Comparison of ENCODE assay signal across 3 fruit fly cellular contexts in the genomic region with DNA sequence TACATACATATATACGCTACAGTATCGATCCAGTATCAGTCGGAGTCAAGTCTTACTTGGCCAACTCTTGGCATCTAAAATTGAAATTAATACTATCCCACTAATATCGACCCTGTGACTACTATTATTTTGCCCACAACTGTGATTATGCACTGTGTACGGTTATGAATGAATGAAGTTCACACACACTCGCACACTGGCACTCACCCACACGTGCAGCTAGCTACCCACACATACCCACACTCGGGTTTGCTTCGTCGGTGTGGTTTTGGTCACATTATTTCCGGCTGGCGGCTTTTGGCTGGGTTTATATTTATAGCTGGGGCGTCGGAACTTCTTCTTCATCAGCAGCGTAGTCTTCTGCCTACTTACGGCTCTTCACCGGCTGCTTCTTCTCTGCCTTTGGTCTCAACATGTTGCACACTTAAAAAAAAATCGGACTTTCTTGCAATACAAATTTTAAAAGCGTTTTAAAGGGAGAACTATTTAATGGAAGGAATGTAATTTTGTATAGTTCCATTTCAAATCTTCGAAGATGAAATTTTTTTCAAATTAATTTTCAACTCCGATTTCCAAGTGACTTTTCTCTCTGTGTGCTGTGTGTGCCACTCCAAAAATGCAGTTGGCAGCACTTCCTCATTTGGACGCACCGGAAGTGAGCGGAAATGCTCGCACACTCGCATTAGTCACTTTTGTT.
TF ChIP-seq lines count a peak whose summit lies in the region.

No protein-coding gene starts in this region.

TF ChIP-seq in whole organism, embryonic, 481 proteins besides CTCF, POLR2A, EP300 and RAD21 (continued from another document and continues in another):
- peak; percentile 53 for TF ChIP-seq CG6683 (GFP tag; optimal IDR thresholded peaks at IDR 0.05; lab: Kevin White, UChicago)
- TF ChIP-seq CG11504 (tag; optimal IDR thresholded peaks at IDR 0.05; lab: Kevin White, UChicago): peak; percentile 92
- peak; percentile 86 for TF ChIP-seq CG6254 (GFP tag; optimal IDR thresholded peaks at IDR 0.05; lab: Kevin White, UChicago)
- TF ChIP-seq CG11247 (GFP tag; IDR thresholded peaks at IDR 0.05; lab: Robert Waterston, UW): peak; percentile 87
- no peak for TF ChIP-seq sna (GFP tag; IDR thresholded peaks at IDR 0.05; lab: Robert Waterston, UW; ENCODE audit: partially characterized antibody)
- peak; percentile 85 for TF ChIP-seq tgo (GFP tag; IDR thresholded peaks at IDR 0.05; lab: Robert Waterston, UW)
- TF ChIP-seq Sry-β (GFP tag; optimal IDR thresholded peaks at IDR 0.05; lab: Kevin White, UChicago): peak; percentile 58
- peak; percentile 90 for TF ChIP-seq CG3407 (GFP tag; optimal IDR thresholded peaks at IDR 0.05; lab: Kevin White, UChicago)
- peak; percentile 74 for TF ChIP-seq CG8281 (tag; optimal IDR thresholded peaks at IDR 0.05; lab: Kevin White, UChicago)
- peak; percentile 84 for TF ChIP-seq CG18476 (GFP tag; optimal IDR thresholded peaks at IDR 0.05; lab: Kevin White, UChicago)
- TF ChIP-seq CG14965 (GFP tag; optimal IDR thresholded peaks at IDR 0.05; lab: Kevin White, UChicago; ENCODE audit: borderline replicate concordance): peak; percentile 78
- TF ChIP-seq CG2875 (GFP tag; optimal IDR thresholded peaks at IDR 0.05; lab: Kevin White, UChicago): peak; percentile 90
- TF ChIP-seq aop (GFP tag; IDR thresholded peaks at IDR 0.05; lab: Robert Waterston, UW): peak; percentile 89
- TF ChIP-seq Neu2 (GFP tag; optimal IDR thresholded peaks at IDR 0.05; lab: Kevin White, UChicago; ENCODE audit: borderline replicate concordance): peak; percentile 68
- TF ChIP-seq CG6654 (GFP tag; optimal IDR thresholded peaks at IDR 0.05; lab: Kevin White, UChicago): peak; percentile 75
- TF ChIP-seq Sox100B (GFP tag; optimal IDR thresholded peaks at IDR 0.05; lab: Kevin White, UChicago): peak; percentile 91
- TF ChIP-seq zf30C (GFP tag; optimal IDR thresholded peaks at IDR 0.05; lab: Kevin White, UChicago): peak; percentile 93
- peak; percentile 93 for TF ChIP-seq az2 (GFP tag; optimal IDR thresholded peaks at IDR 0.05; lab: Kevin White, UChicago)
- peak; percentile 48 for TF ChIP-seq Ravus (GFP tag; IDR thresholded peaks at IDR 0.05; lab: Robert Waterston, UW)
- no peak; the same call in 1 of the 2 replicates for TF ChIP-seq MBD-R2 (GFP tag; IDR thresholded peaks at IDR 0.05; lab: Robert Waterston, UW)
- no peak for TF ChIP-seq pzg (GFP tag; optimal IDR thresholded peaks at IDR 0.05; lab: Kevin White, UChicago)
- TF ChIP-seq CG17829 (tag; optimal IDR thresholded peaks at IDR 0.05; lab: Kevin White, UChicago): peak; percentile 96
- peak; percentile 92 for TF ChIP-seq CG16863 (GFP tag; optimal IDR thresholded peaks at IDR 0.05; lab: Kevin White, UChicago)
- TF ChIP-seq CG8388 (GFP tag; optimal IDR thresholded peaks at IDR 0.05; lab: Kevin White, UChicago): peak; percentile 95
- TF ChIP-seq CG33213 (GFP tag; optimal IDR thresholded peaks at IDR 0.05; lab: Kevin White, UChicago): peak; percentile 88
- peak; percentile 92 for TF ChIP-seq ttk (GFP tag; IDR thresholded peaks at IDR 0.05; lab: Robert Waterston, UW)
- TF ChIP-seq CG10431 (GFP tag; optimal IDR thresholded peaks at IDR 0.05; lab: Kevin White, UChicago): peak; percentile 90
- TF ChIP-seq CG17802 (tag; optimal IDR thresholded peaks at IDR 0.05; lab: Kevin White, UChicago): peak; percentile 78
- peak; percentile 73 for TF ChIP-seq CG4617 (GFP tag; optimal IDR thresholded peaks at IDR 0.05; lab: Kevin White, UChicago; ENCODE audit: borderline replicate concordance)
- TF ChIP-seq C15 (GFP tag; IDR thresholded peaks at IDR 0.05; lab: Robert Waterston, UW): 0 out of 3 replicates have a peak, but pooled peaks have one; percentile 54
- TF ChIP-seq CG10321 (GFP tag; IDR thresholded peaks at IDR 0.05; lab: Robert Waterston, UW): peak; percentile 63
- TF ChIP-seq dan (GFP tag; IDR thresholded peaks at IDR 0.05; lab: Robert Waterston, UW): peak; percentile 87
- TF ChIP-seq CG9215 (GFP tag; IDR thresholded peaks at IDR 0.05; lab: Robert Waterston, UW): peak; percentile 68
- peak; percentile 94 for TF ChIP-seq CG9727 (GFP tag; optimal IDR thresholded peaks at IDR 0.05; lab: Kevin White, UChicago)
- TF ChIP-seq CG30020 (tag; optimal IDR thresholded peaks at IDR 0.05; lab: Kevin White, UChicago): peak; percentile 55
- peak; percentile 94 for TF ChIP-seq Six4 (GFP tag; optimal IDR thresholded peaks at IDR 0.05; lab: Kevin White, UChicago)
- TF ChIP-seq Abd-B (GFP tag; optimal IDR thresholded peaks at IDR 0.05; lab: Kevin White, UChicago): peak; percentile 88
- peak; percentile 71; the same call in 2 of the 3 replicates for TF ChIP-seq jigr1 (GFP tag; IDR thresholded peaks at IDR 0.05; lab: Robert Waterston, UW)
- TF ChIP-seq CrebB (tag; optimal IDR thresholded peaks at IDR 0.05; lab: Kevin White, UChicago): peak; percentile 66

TF ChIP-seq in whole organism, prepupa, 60 proteins besides CTCF, POLR2A, EP300 and RAD21 (continued from another document):
- TF ChIP-seq Sox14 (GFP tag; optimal IDR thresholded peaks at IDR 0.05; lab: Kevin White, UChicago) (peak; percentile 83), dac (GFP tag; optimal IDR thresholded peaks at IDR 0.05; lab: Kevin White, UChicago) (peak; percentile 70), CG8119 (GFP tag; IDR thresholded peaks at IDR 0.05; lab: Robert Waterston, UW) (peak; percentile 93), cyc (GFP tag; optimal IDR thresholded peaks at IDR 0.05; lab: Kevin White, UChicago) (peak; percentile 81), CG32006 (GFP tag; optimal IDR thresholded peaks at IDR 0.05; lab: Kevin White, UChicago) (peak; percentile 94), CG1621 (tag; optimal IDR thresholded peaks at IDR 0.05; lab: Kevin White, UChicago) (peak; percentile 54), Smox (GFP tag; optimal IDR thresholded peaks at IDR 0.05; lab: Kevin White, UChicago) (peak; percentile 66), topi (GFP tag; optimal IDR thresholded peaks at IDR 0.05; lab: Kevin White, UChicago) (peak; percentile 79), CG6276 (GFP tag; optimal IDR thresholded peaks at IDR 0.05; lab: Kevin White, UChicago) (peak; percentile 89), Eip78C (GFP tag; lab: Kevin White, UChicago) (peak; percentile 93), CG34406 (GFP tag; optimal IDR thresholded peaks at IDR 0.05; lab: Kevin White, UChicago) (peak; percentile 73), achi (GFP tag; optimal IDR thresholded peaks at IDR 0.05; lab: Kevin White, UChicago) (peak; percentile 86), CG6792 (GFP tag; optimal IDR thresholded peaks at IDR 0.05; lab: Kevin White, UChicago) (peak; percentile 79), CG4318 (GFP tag; optimal IDR thresholded peaks at IDR 0.05; lab: Kevin White, UChicago) (peak; percentile 81), CG16779 (tag; optimal IDR thresholded peaks at IDR 0.05; lab: Kevin White, UChicago) (peak; percentile 50), spab (GFP tag; optimal IDR thresholded peaks at IDR 0.05; lab: Kevin White, UChicago) (peak; percentile 70), Blimp-1 (GFP tag; optimal IDR thresholded peaks at IDR 0.05; lab: Kevin White, UChicago) (peak; percentile 26), ss (GFP tag; optimal IDR thresholded peaks at IDR 0.05; lab: Kevin White, UChicago) (peak; percentile 49 to 64), pdm3 (GFP tag; optimal IDR thresholded peaks at IDR 0.05; lab: Kevin White, UChicago) (peak; percentile 84), CG15336 (GFP tag; IDR thresholded peaks at IDR 0.05; lab: Robert Waterston, UW) (peak; percentile 94), CG6854 (GFP tag; optimal IDR thresholded peaks at IDR 0.05; lab: Kevin White, UChicago) (no peak), salr (GFP tag; optimal IDR thresholded peaks at IDR 0.05; lab: Kevin White, UChicago) (peak; percentile 66 to 88), Gug (GFP tag; IDR thresholded peaks at IDR 0.05; lab: Robert Waterston, UW) (peak; percentile 85), Ets96B (tag; optimal IDR thresholded peaks at IDR 0.05; lab: Kevin White, UChicago) (peak; percentile 74), CG8632 (GFP tag; optimal IDR thresholded peaks at IDR 0.05; lab: Kevin White, UChicago) (peak; percentile 71), CG7368 (GFP tag; optimal IDR thresholded peaks at IDR 0.05; lab: Kevin White, UChicago) (peak; percentile 83), fkh (GFP tag; optimal IDR thresholded peaks at IDR 0.05; lab: Kevin White, UChicago) (peak; percentile 27), CG11294 (GFP tag; IDR thresholded peaks at IDR 0.05; lab: Robert Waterston, UW) (peak; percentile 58; the same call in 1 of the 2 replicates), svp (GFP tag; lab: Kevin White, UChicago) (peak; percentile 89), CG3032 (tag; optimal IDR thresholded peaks at IDR 0.05; lab: Kevin White, UChicago) (peak; percentile 71), CG3919 (GFP tag; optimal IDR thresholded peaks at IDR 0.05; lab: Kevin White, UChicago) (peak; percentile 86), Hr4 (GFP tag; optimal IDR thresholded peaks at IDR 0.05; lab: Kevin White, UChicago) (peak; percentile 95), Eip75B (GFP tag; optimal IDR thresholded peaks at IDR 0.05; lab: Kevin White, UChicago) (peak; percentile 86), Hr38 (GFP tag; optimal IDR thresholded peaks at IDR 0.05; lab: Kevin White, UChicago) (no peak), acj6 (GFP tag; optimal IDR thresholded peaks at IDR 0.05; lab: Kevin White, UChicago) (peak; percentile 82), Sox102F (GFP tag; optimal IDR thresholded peaks at IDR 0.05; lab: Kevin White, UChicago) (peak; percentile 77), Sox15 (GFP tag; optimal IDR thresholded peaks at IDR 0.05; lab: Kevin White, UChicago) (peak; percentile 66), Ets21C (GFP tag; optimal IDR thresholded peaks at IDR 0.05; lab: Kevin White, UChicago) (peak; percentile 69), OdsH (GFP tag; optimal IDR thresholded peaks at IDR 0.05; lab: Kevin White, UChicago) (peak; percentile 88), CG6808 (GFP tag; optimal IDR thresholded peaks at IDR 0.05; lab: Kevin White, UChicago) (peak; percentile 64), net (GFP tag; optimal IDR thresholded peaks at IDR 0.05; lab: Kevin White, UChicago) (peak; percentile 89)
TF ChIP-seq in whole organism, prepupa: peak in this region for 57.

TF ChIP-seq in whole organism, wandering third instar larva, 38 proteins besides CTCF, POLR2A, EP300 and RAD21 (continued from another document):
- TF ChIP-seq Dif (GFP tag; optimal IDR thresholded peaks at IDR 0.05; lab: Kevin White, UChicago; ENCODE audit: partially characterized antibody) (no peak), h (GFP tag; optimal IDR thresholded peaks at IDR 0.05; lab: Kevin White, UChicago) (peak; percentile 73), psq (GFP tag; optimal IDR thresholded peaks at IDR 0.05; lab: Kevin White, UChicago) (peak; percentile 52), Hr78 (GFP tag; optimal IDR thresholded peaks at IDR 0.05; lab: Kevin White, UChicago) (no peak), Hr83 (GFP tag; optimal IDR thresholded peaks at IDR 0.05; lab: Kevin White, UChicago; ENCODE audit: poor library complexity, severe bottlenecking) (no peak), Jra (GFP tag; optimal IDR thresholded peaks at IDR 0.05; lab: Kevin White, UChicago) (peak; percentile 30), rgr (GFP tag; optimal IDR thresholded peaks at IDR 0.05; lab: Kevin White, UChicago) (peak; percentile 74), sage (GFP tag; optimal IDR thresholded peaks at IDR 0.05; lab: Kevin White, UChicago) (no peak), sv (GFP tag; optimal IDR thresholded peaks at IDR 0.05; lab: Kevin White, UChicago) (peak; percentile 78), foxo (GFP tag; optimal IDR thresholded peaks at IDR 0.05; lab: Kevin White, UChicago) (peak in 1 of 2 experiments; percentile 72), pan (optimal IDR thresholded peaks at IDR 0.05; lab: Kevin White, UChicago) (no peak), Abd-B (GFP tag; optimal IDR thresholded peaks at IDR 0.05; lab: Kevin White, UChicago) (no peak), Mio (GFP tag; optimal IDR thresholded peaks at IDR 0.05; lab: Kevin White, UChicago) (no peak), CG9705 (GFP tag; optimal IDR thresholded peaks at IDR 0.05; lab: Kevin White, UChicago) (no peak), N (GFP tag; optimal IDR thresholded peaks at IDR 0.05; lab: Kevin White, UChicago) (no peak), CG32264 (GFP tag; optimal IDR thresholded peaks at IDR 0.05; lab: Kevin White, UChicago) (peak; percentile 22), Myc (optimal IDR thresholded peaks at IDR 0.05; lab: Kevin White, UChicago) (no peak)
